Worm (Caenorhabditis elegans) whole organism, L2 larva: Measurements from ENCODE around the gene let-805.
A peak's percentile ranks its signal among the peaks of the same experiment; 100 is the strongest.

Experiments used
- C34F6.9 ChIP-seq: fragments of 150-350 bp; optimal IDR thresholded peaks from 2 replicates; lab custom pipeline; 2014; ENCODE audit warnings: missing biosample characterization, missing genetic modification characterization
- F13H6.1 ChIP-seq: sonication (generic microtip); optimal IDR thresholded peaks from 2 replicates; lab custom pipeline; 2016; ENCODE audit warnings: missing genetic modification characterization, missing compliant biosample characterization
- R02D3.7 ChIP-seq: fragments of 150-350 bp; optimal IDR thresholded peaks from 2 replicates; lab custom pipeline; 2014; ENCODE audit warnings: missing biosample characterization, missing genetic modification characterization
- Y55F3AM.14 ChIP-seq: fragments of 200-800 bp; sonication (Bioruptor generic); optimal IDR thresholded peaks from 2 replicates; lab custom pipeline; 2018; ENCODE audit warnings: mild to moderate bottlenecking, missing genetic modification characterization, missing compliant biosample characterization
- ZK546.5 ChIP-seq: sonication (generic microtip); optimal IDR thresholded peaks from 2 replicates; lab custom pipeline; 2017; ENCODE audit warnings: missing biosample characterization, missing genetic modification characterization
- alr-1 ChIP-seq: fragments of 150-350 bp; optimal IDR thresholded peaks from 2 replicates; lab custom pipeline; 2014; ENCODE audit warnings: missing biosample characterization, missing genetic modification characterization
- ama-1 ChIP-seq: fragments of 150-350 bp; optimal IDR thresholded peaks from 2 replicates; lab custom pipeline; 2018; ENCODE audit warnings: inconsistent platforms
- blmp-1 ChIP-seq: sonication (generic microtip); optimal IDR thresholded peaks from 2 replicates; lab custom pipeline; 2017; ENCODE audit warnings: missing genetic modification characterization, mild to moderate bottlenecking, missing compliant biosample characterization, antibody characterized with exemption, moderate library complexity; ENCODE audit not compliant: insufficient read depth
- crh-2 ChIP-seq: sonication (generic microtip); optimal IDR thresholded peaks from 2 replicates; lab custom pipeline; 2017; ENCODE audit warnings: missing biosample characterization, missing genetic modification characterization
- elt-1 ChIP-seq: fragments of 150-350 bp; optimal IDR thresholded peaks from 2 replicates; lab custom pipeline; 2014; ENCODE audit warnings: missing biosample characterization, missing genetic modification characterization
- elt-3 ChIP-seq: sonication (generic microtip); optimal IDR thresholded peaks from 2 replicates; lab custom pipeline; 2017; ENCODE audit warnings: missing biosample characterization, missing genetic modification characterization
- fos-1 ChIP-seq: fragments of 150-350 bp; optimal IDR thresholded peaks from 2 replicates; lab custom pipeline; 2014; ENCODE audit warnings: missing biosample characterization, missing genetic modification characterization
- gmeb-1 ChIP-seq: fragments of 150-350 bp; optimal IDR thresholded peaks from 2 replicates; lab custom pipeline; 2014; ENCODE audit warnings: missing biosample characterization, missing genetic modification characterization
- lin-39 ChIP-seq: fragments of 150-350 bp; optimal IDR thresholded peaks from 2 replicates; lab custom pipeline; 2014; ENCODE audit warnings: missing biosample characterization, missing genetic modification reagents, missing genetic modification characterization
- lsy-2 ChIP-seq, 2 experiments: fragments of 150-350 bp in 1 of 2; sonication (generic microtip) in 1 of 2; optimal IDR thresholded peaks; 2 replicates each; lab custom pipeline; 2014 to 2017; ENCODE audit warnings: missing biosample characterization in 2 of 2, missing genetic modification characterization in 2 of 2
- mbf-1 ChIP-seq: sonication (generic microtip); optimal IDR thresholded peaks from 2 replicates; lab custom pipeline; 2017; ENCODE audit warnings: missing biosample characterization, missing genetic modification characterization
- mdl-1 ChIP-seq, 2 experiments: fragments of 150-350 bp in 1 of 2; sonication (generic microtip) in 1 of 2; optimal IDR thresholded peaks; 2 replicates each; lab custom pipeline; 2017; ENCODE audit warnings: missing biosample characterization in 2 of 2, missing genetic modification characterization in 2 of 2
- nhr-12 ChIP-seq: fragments of 150-350 bp; optimal IDR thresholded peaks from 2 replicates; lab custom pipeline; 2014; ENCODE audit warnings: missing biosample characterization, missing genetic modification characterization
- nhr-21 ChIP-seq: fragments of 150-350 bp; optimal IDR thresholded peaks from 2 replicates; lab custom pipeline; 2014; ENCODE audit warnings: missing biosample characterization, missing genetic modification characterization
- nhr-25 ChIP-seq: fragments of 150-350 bp; sonication (generic microtip); optimal IDR thresholded peaks from 3 replicates; lab custom pipeline; 2014; ENCODE audit warnings: missing biosample characterization, missing genetic modification characterization
- nhr-77 ChIP-seq: fragments of 150-350 bp; optimal IDR thresholded peaks from 2 replicates; lab custom pipeline; 2014; ENCODE audit warnings: missing biosample characterization, missing genetic modification characterization
- sem-4 ChIP-seq: fragments of 150-350 bp; optimal IDR thresholded peaks from 2 replicates; lab custom pipeline; 2014; ENCODE audit warnings: missing biosample characterization, missing genetic modification reagents, missing genetic modification characterization
- skn-1 ChIP-seq: sonication (generic microtip); optimal IDR thresholded peaks from 2 replicates; lab custom pipeline; 2017; ENCODE audit warnings: missing biosample characterization, missing genetic modification characterization
- sma-3 ChIP-seq: sonication (generic microtip); optimal IDR thresholded peaks from 2 replicates; lab custom pipeline; 2016; ENCODE audit warnings: missing genetic modification reagents, missing genetic modification characterization, missing compliant biosample characterization
- sma-9 ChIP-seq, 2 experiments: fragments of 150-350 bp in 1 of 2; sonication (generic microtip) in 1 of 2; optimal IDR thresholded peaks; 2 replicates each; lab custom pipeline; 2014 to 2016; ENCODE audit warnings: missing genetic modification characterization in 2 of 2, mild to moderate bottlenecking in 1 of 2, missing biosample characterization in 1 of 2, missing compliant biosample characterization in 1 of 2, missing genetic modification reagents in 1 of 2, moderate library complexity in 1 of 2
- snpc-4 ChIP-seq: fragments of 150-350 bp; optimal IDR thresholded peaks from 2 replicates; lab custom pipeline; 2014; ENCODE audit warnings: missing biosample characterization, missing genetic modification characterization
- unc-39 ChIP-seq: fragments of 150-350 bp; optimal IDR thresholded peaks from 2 replicates; lab custom pipeline; 2014; ENCODE audit warnings: missing biosample characterization, missing genetic modification characterization
- unc-55 ChIP-seq: fragments of 150-350 bp; sonication (generic microtip); optimal IDR thresholded peaks from 3 replicates; lab custom pipeline; 2014; ENCODE audit warnings: missing biosample characterization, missing genetic modification reagents, missing genetic modification characterization
- zag-1 ChIP-seq: fragments of 150-350 bp; optimal IDR thresholded peaks from 2 replicates; lab custom pipeline; 2014; ENCODE audit warnings: missing biosample characterization, missing genetic modification characterization
- ztf-4 ChIP-seq: fragments of 150-350 bp; optimal IDR thresholded peaks from 2 replicates; lab custom pipeline; 2014; ENCODE audit warnings: missing biosample characterization, missing genetic modification characterization

Gene let-805

ce11 chrIII:2657783-2658182, at the start of gene let-805:
TSS of gene let-805 (plus strand) at chrIII:2658083.
- TF ChIP-seq ZK546.5 (tag; lab: Kevin White, UChicago) (no peak), lin-39 (tag; lab: Kevin White, UChicago) (no peak), sma-9 (GFP tag; optimal IDR thresholded peaks at IDR 0.05; lab: Kevin White, UChicago) (no peak), sma-9 (tag; optimal IDR thresholded peaks at IDR 0.05; lab: Kevin White, UChicago) (no peak), sem-4 (tag; lab: Kevin White, UChicago) (no peak), unc-55 (GFP tag; lab: Kevin White, UChicago) (no peak), snpc-4 (no peak), Y55F3AM.14 (no peak), nhr-25 (tag; lab: Kevin White, UChicago) (no peak), alr-1 (tag; lab: Kevin White, UChicago) (no peak), ztf-4 (tag; lab: Kevin White, UChicago) (no peak), lsy-2 (tag; optimal IDR thresholded peaks at IDR 0.05; lab: Kevin White, UChicago) (no peak), skn-1 (tag; lab: Kevin White, UChicago) (no peak), mbf-1 (tag; lab: Kevin White, UChicago) (no peak), nhr-12 (no peak), fos-1 (tag; lab: Kevin White, UChicago) (no peak)

ce11 chrIII:2616212-2616611, 41.7 kb upstream of the let-805 start:
- TF ChIP-seq ama-1 (lab: Kevin White, UChicago) = no peak
- TF ChIP-seq unc-55 (GFP tag; lab: Kevin White, UChicago) = no peak
- TF ChIP-seq gmeb-1 (tag; lab: Kevin White, UChicago) = no peak
- no peak for TF ChIP-seq Y55F3AM.14
- TF ChIP-seq mdl-1 (tag; optimal IDR thresholded peaks at IDR 0.05; lab: Kevin White, UChicago) = no peak

ce11 chrIII:2618663-2619062, 39.2 kb upstream of the let-805 start, which contains the start of gene Y71H2B.4:
TSS of gene Y71H2B.4 (plus strand) at chrIII:2618963.
- TF ChIP-seq F13H6.1 (tag; lab: Kevin White, UChicago) = no peak
- no peak for TF ChIP-seq lin-39 (tag; lab: Kevin White, UChicago)
- TF ChIP-seq zag-1 = no peak
- TF ChIP-seq ama-1 (lab: Kevin White, UChicago) = no peak
- TF ChIP-seq ztf-4 (tag; lab: Kevin White, UChicago) = no peak
- TF ChIP-seq nhr-21 (tag; lab: Kevin White, UChicago) = no peak
- no peak for TF ChIP-seq blmp-1 (tag; lab: Kevin White, UChicago)
- TF ChIP-seq sma-3 (GFP tag; lab: Kevin White, UChicago) = no peak
- TF ChIP-seq, all 48 proteins: peak for 0

ce11 chrIII:2619559-2619958, 38.3 kb upstream of the let-805 start, which contains the start of gene ppfr-4:
TSS of gene ppfr-4 (plus strand) at chrIII:2619936.
- TF ChIP-seq lsy-2 (tag; optimal IDR thresholded peaks at IDR 0.05; lab: Kevin White, UChicago) = peak; percentile 6 to 66
- peak; percentile 1 for TF ChIP-seq crh-2 (tag; lab: Kevin White, UChicago)
- peak; percentile 19 for TF ChIP-seq nhr-25 (tag; lab: Kevin White, UChicago)
- no peak for TF ChIP-seq blmp-1 (tag; lab: Kevin White, UChicago)
- TF ChIP-seq unc-55 (GFP tag; lab: Kevin White, UChicago) = peak; percentile 41

ce11 chrIII:2622870-2623269, 35.0 kb upstream of the let-805 start, which contains the start of gene Y71H2B.2:
TSS of gene Y71H2B.2 (plus strand) at chrIII:2623170.
- TF ChIP-seq nhr-21 (tag; lab: Kevin White, UChicago) (no peak), unc-39 (tag; lab: Kevin White, UChicago) (no peak), nhr-77 (tag; lab: Kevin White, UChicago) (no peak), elt-3 (tag; lab: Kevin White, UChicago) (no peak), C34F6.9 (tag; lab: Kevin White, UChicago) (no peak), blmp-1 (tag; lab: Kevin White, UChicago) (no peak), alr-1 (tag; lab: Kevin White, UChicago) (no peak), R02D3.7 (tag; lab: Kevin White, UChicago) (no peak), elt-1 (tag; lab: Kevin White, UChicago) (no peak), ztf-4 (tag; lab: Kevin White, UChicago) (no peak), lsy-2 (tag; optimal IDR thresholded peaks at IDR 0.05; lab: Kevin White, UChicago) (no peak), mbf-1 (tag; lab: Kevin White, UChicago) (no peak), skn-1 (tag; lab: Kevin White, UChicago) (no peak), gmeb-1 (tag; lab: Kevin White, UChicago) (no peak)
- TF ChIP-seq, all 48 proteins: peak for 0
